Worm (Caenorhabditis elegans) whole organism, early embryonic: ENCODE measurements around the gene srv-13.

Experiments
- B0310.2 ChIP-seq: sonication (generic microtip); optimal IDR thresholded peaks from 2 replicates; lab custom pipeline; 2016; ENCODE audit warnings: mild to moderate bottlenecking, missing genetic modification characterization, missing compliant biosample characterization
- F13C5.2 ChIP-seq: sonication (generic microtip); optimal IDR thresholded peaks from 2 replicates; lab custom pipeline; 2017; ENCODE audit warnings: mild to moderate bottlenecking, missing genetic modification characterization, inconsistent platforms, missing compliant biosample characterization
- aly-1 ChIP-seq: sonication (generic microtip); optimal IDR thresholded peaks from 2 replicates; lab custom pipeline; 2016; ENCODE audit warnings: missing genetic modification characterization, missing compliant biosample characterization
- ama-1 ChIP-seq: fragments of 150-350 bp; optimal IDR thresholded peaks from 2 replicates; lab custom pipeline; 2014
- ceh-13 ChIP-seq: fragments of 200-800 bp; sonication (Bioruptor generic); optimal IDR thresholded peaks from 2 replicates; lab custom pipeline; 2018; ENCODE audit warnings: mild to moderate bottlenecking, missing genetic modification characterization, missing compliant biosample characterization
- ceh-36 ChIP-seq: sonication (generic microtip); optimal IDR thresholded peaks from 2 replicates; lab custom pipeline; 2016; ENCODE audit warnings: missing genetic modification characterization, inconsistent platforms, missing compliant biosample characterization
- ets-7 ChIP-seq: sonication (generic microtip); optimal IDR thresholded peaks from 2 replicates; lab custom pipeline; 2016; ENCODE audit warnings: missing genotype, missing genetic modification characterization, missing compliant biosample characterization
- flt-1 ChIP-seq: fragments of 200-800 bp; sonication (Bioruptor generic); IDR thresholded peaks from 2 replicates; pipeline ENCODE4 v1.3.6; 2022; ENCODE audit warnings: missing genetic modification characterization, missing compliant biosample characterization
- hmbx-1 ChIP-seq: sonication (generic microtip); optimal IDR thresholded peaks from 2 replicates; lab custom pipeline; 2016; ENCODE audit warnings: mild to moderate bottlenecking, missing genetic modification characterization, missing compliant biosample characterization
- hmg-4 ChIP-seq: fragments of 200-800 bp; sonication (Bioruptor generic); optimal IDR thresholded peaks from 2 replicates; lab custom pipeline; 2018; ENCODE audit warnings: mild to moderate bottlenecking, missing genetic modification characterization, missing compliant biosample characterization
- hnd-1 ChIP-seq: sonication (generic microtip); optimal IDR thresholded peaks from 2 replicates; lab custom pipeline; 2016; ENCODE audit warnings: missing genetic modification characterization, missing compliant biosample characterization
- pes-1 ChIP-seq: fragments of 200-800 bp; sonication (Bioruptor generic); IDR thresholded peaks from 2 replicates; pipeline ENCODE4 v1.3.6; 2022; ENCODE audit warnings: missing genetic modification reagents, missing genetic modification characterization, missing compliant biosample characterization
- scrt-1 ChIP-seq: fragments of 200-800 bp; sonication (Bioruptor generic); IDR thresholded peaks from 2 replicates; pipeline ENCODE4 v1.3.6; 2022; ENCODE audit warnings: missing genetic modification characterization, missing compliant biosample characterization
- sea-1 ChIP-seq: fragments of 200-800 bp; sonication (Bioruptor generic); conservative IDR thresholded peaks from 2 replicates; pipeline ENCODE4 v1.3.6; 2022; ENCODE audit warnings: missing genetic modification characterization, missing compliant biosample characterization
- tbx-11 ChIP-seq: fragments of 200-800 bp; sonication (Bioruptor generic); IDR thresholded peaks from 2 replicates; pipeline ENCODE4 v1.3.6; 2022; ENCODE audit warnings: missing genetic modification characterization, missing compliant biosample characterization
- tbx-37 ChIP-seq: fragments of 200-800 bp; sonication (Bioruptor generic); conservative IDR thresholded peaks from 2 replicates; pipeline ENCODE4 v1.3.6; 2022; ENCODE audit warnings: missing genetic modification reagents, missing genetic modification characterization, missing compliant biosample characterization
- tra-4 ChIP-seq: sonication (generic microtip); optimal IDR thresholded peaks from 2 replicates; lab custom pipeline; 2017; ENCODE audit warnings: missing genetic modification characterization, missing compliant biosample characterization

The srv-13 gene

DNA sequence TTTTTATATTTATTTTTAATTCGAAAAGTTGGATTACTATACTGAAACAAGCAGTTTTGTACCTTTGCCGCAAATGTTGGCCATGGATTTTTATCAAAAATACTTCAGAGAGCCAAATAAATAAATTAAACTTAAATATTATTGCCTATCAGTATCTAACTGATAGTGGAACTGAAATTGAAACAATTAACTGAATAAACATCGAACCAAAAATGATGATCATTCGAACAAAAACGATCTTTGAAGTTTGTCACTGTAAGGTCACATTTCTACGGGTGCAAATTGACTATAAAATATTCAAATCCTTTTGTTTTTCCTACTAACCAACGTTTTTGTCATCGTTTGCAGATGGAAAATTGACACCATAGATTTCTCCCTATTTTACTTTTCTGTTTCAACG lies 38.0 kb downstream of the srv-13 start:
- TF ChIP-seq tbx-37 (no peak), hmbx-1 (tag; lab: Kevin White, UChicago) (no peak), pes-1 (GFP tag; lab: Robert Waterston, UW) (no peak), ceh-13 (GFP tag; lab: Kevin White, UChicago) (no peak), F13C5.2 (tag; lab: Kevin White, UChicago) (no peak), ama-1 (lab: Kevin White, UChicago) (no peak), tbx-11 (GFP tag; lab: Robert Waterston, UW) (no peak), hnd-1 (tag; lab: Kevin White, UChicago) (no peak), hmg-4 (GFP tag; lab: Kevin White, UChicago) (no peak), aly-1 (tag; lab: Kevin White, UChicago) (no peak), sea-1 (GFP tag; lab: Robert Waterston, UW) (no peak), flt-1 (GFP tag; lab: Robert Waterston, UW) (no peak), ceh-36 (no peak), ets-7 (no peak), scrt-1 (GFP tag; lab: Robert Waterston, UW) (no peak), B0310.2 (tag; lab: Kevin White, UChicago) (no peak), tra-4 (no peak)

DNA sequence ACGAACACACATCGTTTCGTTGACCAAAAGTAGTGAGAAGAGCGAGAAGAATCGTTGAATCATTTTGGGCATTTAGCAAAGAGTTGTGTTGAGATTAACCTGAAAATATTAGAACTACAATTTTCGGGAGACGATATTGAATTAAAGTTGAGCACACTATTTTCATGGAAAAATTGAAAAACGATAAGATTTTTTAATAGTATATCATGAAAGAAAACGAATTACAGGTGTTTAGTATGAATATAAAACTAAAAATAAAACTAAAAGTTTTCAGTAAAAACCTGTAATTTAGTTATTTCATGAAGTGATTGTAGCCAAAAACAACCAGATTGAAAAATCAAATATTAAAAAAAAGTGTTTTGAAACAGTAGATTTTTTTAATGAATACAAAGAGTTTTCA lies 52.5 kb downstream of the srv-13 start, which contains the start of gene lgc-10:
lgc-10 (minus strand) TSS at position 101 of the 400 bp plus-strand sequence.
- no peak for TF ChIP-seq ama-1 (lab: Kevin White, UChicago)
- TF ChIP-seq sea-1 (GFP tag; lab: Robert Waterston, UW), result no peak
- TF ChIP-seq ets-7, result no peak
- TF ChIP-seq hmbx-1 (tag; lab: Kevin White, UChicago), result no peak
- no peak for TF ChIP-seq F13C5.2 (tag; lab: Kevin White, UChicago)
- TF ChIP-seq tbx-37, result no peak
- no peak for TF ChIP-seq B0310.2 (tag; lab: Kevin White, UChicago)
- TF ChIP-seq hmg-4 (GFP tag; lab: Kevin White, UChicago), result no peak
- no peak for TF ChIP-seq tbx-11 (GFP tag; lab: Robert Waterston, UW)
